Fruit fly (Drosophila melanogaster): Measurements from ENCODE around the gene cal1.
A peak's percentile ranks its signal among the peaks of the same experiment; 100 is the strongest.

Gene cal1

dm6 chr3R:17059100-17059810, 28.8 kb upstream of the cal1 start (continued):
- TF ChIP-seq Myb (GFP tag; optimal IDR thresholded peaks at IDR 0.05) (no peak), al (GFP tag; IDR thresholded peaks at IDR 0.05) (no peak), bowl (GFP tag; IDR thresholded peaks at IDR 0.05) (no peak), CG10959 (GFP tag; IDR thresholded peaks at IDR 0.05) (no peak), Hr3 (GFP tag; optimal IDR thresholded peaks at IDR 0.05) (no peak), da (GFP tag; optimal IDR thresholded peaks at IDR 0.05) (no peak), Meics (GFP tag; optimal IDR thresholded peaks at IDR 0.05) (no peak), CG17361 (GFP tag; IDR thresholded peaks at IDR 0.05) (0 out of 3 replicates have a peak, but pooled peaks have one; percentile 9), tin (GFP tag; optimal IDR thresholded peaks at IDR 0.05) (no peak), Dek (tag; optimal IDR thresholded peaks at IDR 0.05) (no peak), chinmo (GFP tag; IDR thresholded peaks at IDR 0.05; ENCODE audit: partially characterized antibody) (no peak), wek (GFP tag; optimal IDR thresholded peaks at IDR 0.05) (no peak), gt (GFP tag; IDR thresholded peaks at IDR 0.05) (no peak), slbo (GFP tag; IDR thresholded peaks at IDR 0.05) (peak; percentile 37; the same call in 1 of the 2 replicates), cg (GFP tag; optimal IDR thresholded peaks at IDR 0.05) (peak; percentile 66)

DNA sequence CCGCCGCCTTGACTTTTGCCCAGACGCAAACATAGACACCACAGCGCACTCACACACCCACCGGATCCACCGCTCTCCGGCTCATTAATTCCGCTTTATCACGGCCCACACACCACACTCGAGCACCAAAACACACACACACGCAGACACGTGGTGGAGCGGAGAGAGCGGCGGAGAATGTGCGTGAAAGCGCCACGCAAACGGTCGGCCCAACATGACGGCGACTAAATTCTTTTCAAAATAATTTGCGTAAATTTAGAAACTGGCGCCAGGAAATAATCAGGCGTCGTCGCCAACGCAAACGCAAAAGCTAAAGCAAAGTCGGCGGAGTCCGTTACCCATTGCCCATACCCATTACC, 28.3 kb upstream of the cal1 start:
- TF ChIP-seq psq (GFP tag; optimal IDR thresholded peaks at IDR 0.05), result no peak
- TF ChIP-seq Hey (tag; optimal IDR thresholded peaks at IDR 0.05), result peak; percentile 13
- no peak for TF ChIP-seq CG3281 (GFP tag; optimal IDR thresholded peaks at IDR 0.05)
- TF ChIP-seq tup (GFP tag; optimal IDR thresholded peaks at IDR 0.05), result no peak
- TF ChIP-seq lab (GFP tag; optimal IDR thresholded peaks at IDR 0.05), result no peak
- peak; percentile 14 for TF ChIP-seq mirr (GFP tag; optimal IDR thresholded peaks at IDR 0.05)
- no peak for TF ChIP-seq Max (GFP tag; optimal IDR thresholded peaks at IDR 0.05)
- peak; percentile 40; the same call in 1 of the 3 replicates for TF ChIP-seq so (GFP tag; IDR thresholded peaks at IDR 0.05)
- no peak for TF ChIP-seq CG11085 (GFP tag; IDR thresholded peaks at IDR 0.05)
- peak; percentile 93 for TF ChIP-seq sr (GFP tag; IDR thresholded peaks at IDR 0.05)
- TF ChIP-seq Sox102F (GFP tag; optimal IDR thresholded peaks at IDR 0.05), result no peak
- TF ChIP-seq CG6175 (GFP tag; IDR thresholded peaks at IDR 0.05), result 0 out of 3 replicates have a peak, but pooled peaks have one; percentile 32
- no peak for TF ChIP-seq CG11723 (GFP tag; optimal IDR thresholded peaks at IDR 0.05)
- TF ChIP-seq CG2199 (GFP tag; IDR thresholded peaks at IDR 0.05), result no peak
- no peak for TF ChIP-seq cas (GFP tag; IDR thresholded peaks at IDR 0.05)
- TF ChIP-seq abd-A (tag; optimal IDR thresholded peaks at IDR 0.05), result peak; percentile 44
- TF ChIP-seq CG1603 (tag; optimal IDR thresholded peaks at IDR 0.05), result no peak
- TF ChIP-seq chm (GFP tag; IDR thresholded peaks at IDR 0.05), result 0 out of 2 replicates have a peak, but pooled peaks have one; percentile 17
- no peak for TF ChIP-seq CG11695 (GFP tag; IDR thresholded peaks at IDR 0.05)
- no peak for TF ChIP-seq CG7963 (GFP tag; IDR thresholded peaks at IDR 0.05; ENCODE audit: partially characterized antibody)
- no peak for TF ChIP-seq CG9215 (GFP tag; IDR thresholded peaks at IDR 0.05)
- TF ChIP-seq ftz-f1 (GFP tag; optimal IDR thresholded peaks at IDR 0.05), result peak; percentile 53
- no peak for TF ChIP-seq NFAT (GFP tag; IDR thresholded peaks at IDR 0.05)
- TF ChIP-seq Dek (tag; optimal IDR thresholded peaks at IDR 0.05), result no peak
- no peak for TF ChIP-seq Gug (GFP tag; IDR thresholded peaks at IDR 0.05)
- no peak for TF ChIP-seq dysf (GFP tag; IDR thresholded peaks at IDR 0.05)
- no peak for TF ChIP-seq CG31365 (tag; optimal IDR thresholded peaks at IDR 0.05)
- TF ChIP-seq pho (GFP tag; optimal IDR thresholded peaks at IDR 0.05), result no peak
- TF ChIP-seq CG17328 (GFP tag; IDR thresholded peaks at IDR 0.05), result no peak
- TF ChIP-seq B-H1 (GFP tag; IDR thresholded peaks at IDR 0.05), result no peak
- TF ChIP-seq peb (GFP tag; IDR thresholded peaks at IDR 0.05), result no peak
- no peak for TF ChIP-seq oc (tag; optimal IDR thresholded peaks at IDR 0.05)
- TF ChIP-seq amos (GFP tag; IDR thresholded peaks at IDR 0.05; ENCODE audit: partially characterized antibody), result peak; percentile 20; the same call in 1 of the 2 replicates
- TF ChIP-seq zfh2 (GFP tag; optimal IDR thresholded peaks at IDR 0.05), result no peak
- TF ChIP-seq bigmax (GFP tag; optimal IDR thresholded peaks at IDR 0.05), result no peak
- TF ChIP-seq exex (tag; optimal IDR thresholded peaks at IDR 0.05), result peak; percentile 57

Measured in whole organism, embryonic.